Worm (Caenorhabditis elegans) whole organism, L3 larva: Measurements from ENCODE around the gene str-252.

Experiments
- R02D3.7 ChIP-seq: fragments of 150-350 bp; optimal IDR thresholded peaks from 2 replicates; lab custom pipeline; 2014; ENCODE audit warnings: missing biosample characterization, missing genetic modification characterization
- ZK546.5 ChIP-seq: sonication (generic microtip); optimal IDR thresholded peaks from 2 replicates; lab custom pipeline; 2017; ENCODE audit warnings: missing biosample characterization, missing genetic modification characterization
- aly-2 ChIP-seq: fragments of 150-350 bp; optimal IDR thresholded peaks from 2 replicates; lab custom pipeline; 2014; ENCODE audit warnings: missing biosample characterization, missing genetic modification characterization
- ama-1 ChIP-seq: fragments of 150-350 bp; optimal IDR thresholded peaks from 2 replicates; lab custom pipeline; 2018
- ceh-16 ChIP-seq: sonication (generic microtip); optimal IDR thresholded peaks from 2 replicates; lab custom pipeline; 2017; ENCODE audit warnings: missing biosample characterization, missing genetic modification characterization
- ceh-82 ChIP-seq: fragments of 150-350 bp; optimal IDR thresholded peaks from 2 replicates; lab custom pipeline; 2014; ENCODE audit warnings: missing biosample characterization, missing genetic modification characterization
- egl-27 ChIP-seq: sonication (generic microtip); optimal IDR thresholded peaks from 4 replicates; lab custom pipeline; 2017; ENCODE audit warnings: missing biosample characterization, missing genetic modification reagents, missing genetic modification characterization
- egl-5 ChIP-seq: fragments of 150-350 bp; optimal IDR thresholded peaks from 2 replicates; lab custom pipeline; 2017; ENCODE audit warnings: missing biosample characterization, missing genetic modification reagents, missing genetic modification characterization, inconsistent platforms
- elt-2 ChIP-seq: sonication (generic microtip); optimal IDR thresholded peaks from 2 replicates; lab custom pipeline; 2016; ENCODE audit warnings: missing genetic modification reagents, mild to moderate bottlenecking, missing genetic modification characterization, missing compliant biosample characterization
- elt-3 ChIP-seq, 3 experiments: fragments of 150-350 bp in 1 of 3; sonication (generic microtip) in 2 of 3; optimal IDR thresholded peaks; 2 replicates in 2 of 3; 4 replicates in 1 of 3; lab custom pipeline; 2014 to 2017; ENCODE audit warnings: missing biosample characterization in 3 of 3, missing genetic modification characterization in 3 of 3
- eor-1 ChIP-seq, 2 experiments: fragments of 150-350 bp; optimal IDR thresholded peaks; 2 replicates each; lab custom pipeline; 2014 to 2018; ENCODE audit warnings: missing biosample characterization in 2 of 2, missing genetic modification characterization in 2 of 2
- fkh-10 ChIP-seq: sonication (generic microtip); optimal IDR thresholded peaks from 2 replicates; lab custom pipeline; 2017; ENCODE audit warnings: missing biosample characterization, missing genetic modification reagents, missing genetic modification characterization
- fkh-2 ChIP-seq: fragments of 150-350 bp; optimal IDR thresholded peaks from 2 replicates; lab custom pipeline; 2014; ENCODE audit warnings: missing biosample characterization, missing genetic modification reagents, missing genetic modification characterization
- fos-1 ChIP-seq: fragments of 150-350 bp; optimal IDR thresholded peaks from 2 replicates; lab custom pipeline; 2014; ENCODE audit warnings: missing biosample characterization, missing genetic modification characterization
- hmg-11 ChIP-seq: sonication (generic microtip); optimal IDR thresholded peaks from 2 replicates; lab custom pipeline; 2016; ENCODE audit warnings: missing genetic modification characterization, missing compliant biosample characterization
- jun-1 ChIP-seq: fragments of 150-350 bp; optimal IDR thresholded peaks from 2 replicates; lab custom pipeline; 2014; ENCODE audit warnings: missing biosample characterization, missing genetic modification reagents, missing genetic modification characterization
- lin-39 ChIP-seq: fragments of 150-350 bp; optimal IDR thresholded peaks from 2 replicates; lab custom pipeline; 2018; ENCODE audit warnings: missing biosample characterization, missing genetic modification reagents, missing genetic modification characterization
- lsy-12 ChIP-seq: sonication (generic microtip); optimal IDR thresholded peaks from 2 replicates; lab custom pipeline; 2016; ENCODE audit warnings: mild to moderate bottlenecking, missing genetic modification characterization, missing compliant biosample characterization
- mdl-1 ChIP-seq: fragments of 150-350 bp; optimal IDR thresholded peaks from 2 replicates; lab custom pipeline; 2014; ENCODE audit warnings: missing biosample characterization, missing genetic modification characterization
- nfya-1 ChIP-seq: sonication (generic microtip); optimal IDR thresholded peaks from 2 replicates; lab custom pipeline; 2017; ENCODE audit warnings: missing genetic modification characterization, mild to moderate bottlenecking, missing compliant biosample characterization, antibody characterized with exemption, moderate library complexity; ENCODE audit not compliant: insufficient read depth
- nhr-11 ChIP-seq: fragments of 150-350 bp; optimal IDR thresholded peaks from 2 replicates; lab custom pipeline; 2014; ENCODE audit warnings: missing biosample characterization, missing genetic modification characterization
- nhr-12 ChIP-seq: fragments of 150-350 bp; optimal IDR thresholded peaks from 2 replicates; lab custom pipeline; 2014; ENCODE audit warnings: missing biosample characterization, missing genetic modification characterization
- nhr-237 ChIP-seq: fragments of 150-350 bp; optimal IDR thresholded peaks from 2 replicates; lab custom pipeline; 2014; ENCODE audit warnings: missing biosample characterization, missing genetic modification characterization
- nhr-25 ChIP-seq: sonication (generic microtip); optimal IDR thresholded peaks from 2 replicates; lab custom pipeline; 2017; ENCODE audit warnings: missing biosample characterization, missing genetic modification characterization
- nhr-28 ChIP-seq: fragments of 150-350 bp; optimal IDR thresholded peaks from 2 replicates; lab custom pipeline; 2014; ENCODE audit warnings: missing biosample characterization, missing genetic modification characterization
- nhr-43 ChIP-seq: sonication (generic microtip); optimal IDR thresholded peaks from 2 replicates; lab custom pipeline; 2016; ENCODE audit warnings: mild to moderate bottlenecking, missing genetic modification characterization, missing compliant biosample characterization; ENCODE audit not compliant: poor library complexity, severe bottlenecking
- nhr-67 ChIP-seq: fragments of 150-350 bp; optimal IDR thresholded peaks from 2 replicates; lab custom pipeline; 2014; ENCODE audit warnings: missing biosample characterization, missing genetic modification characterization
- nhr-76 ChIP-seq: fragments of 150-350 bp; sonication (generic microtip); optimal IDR thresholded peaks from 5 replicates; lab custom pipeline; 2014; ENCODE audit warnings: missing biosample characterization, missing genetic modification characterization
- nhr-77 ChIP-seq: fragments of 150-350 bp; optimal IDR thresholded peaks from 2 replicates; lab custom pipeline; 2014; ENCODE audit warnings: missing biosample characterization, missing genetic modification characterization
- pha-4 ChIP-seq: fragments of 150-350 bp; optimal IDR thresholded peaks from 2 replicates; lab custom pipeline; 2014; ENCODE audit warnings: missing biosample characterization, missing genetic modification reagents, missing genetic modification characterization
- sea-2 ChIP-seq: fragments of 150-350 bp; sonication (generic microtip); optimal IDR thresholded peaks from 4 replicates; lab custom pipeline; 2014; ENCODE audit warnings: missing biosample characterization, missing genetic modification reagents, missing genetic modification characterization
- tbx-2 ChIP-seq: sonication (generic microtip); optimal IDR thresholded peaks from 2 replicates; lab custom pipeline; 2016; ENCODE audit warnings: mild to moderate bottlenecking, missing genetic modification characterization, missing compliant biosample characterization
- unc-39 ChIP-seq: sonication (generic microtip); optimal IDR thresholded peaks from 4 replicates; lab custom pipeline; 2017; ENCODE audit warnings: missing biosample characterization, missing genetic modification characterization
- unc-62 ChIP-seq: fragments of 150-350 bp; sonication (generic microtip); optimal IDR thresholded peaks from 4 replicates; lab custom pipeline; 2014; ENCODE audit warnings: missing biosample characterization, missing genetic modification reagents, missing genetic modification characterization
- zag-1 ChIP-seq: fragments of 150-350 bp; optimal IDR thresholded peaks from 2 replicates; lab custom pipeline; 2014; ENCODE audit warnings: missing biosample characterization, missing genetic modification characterization
- ztf-11 ChIP-seq: fragments of 150-350 bp; optimal IDR thresholded peaks from 2 replicates; lab custom pipeline; 2014; ENCODE audit warnings: missing biosample characterization, missing genetic modification characterization
- ztf-4 ChIP-seq: fragments of 150-350 bp; optimal IDR thresholded peaks from 2 replicates; lab custom pipeline; 2014; ENCODE audit warnings: missing biosample characterization, missing genetic modification characterization

The str-252 gene

DNA sequence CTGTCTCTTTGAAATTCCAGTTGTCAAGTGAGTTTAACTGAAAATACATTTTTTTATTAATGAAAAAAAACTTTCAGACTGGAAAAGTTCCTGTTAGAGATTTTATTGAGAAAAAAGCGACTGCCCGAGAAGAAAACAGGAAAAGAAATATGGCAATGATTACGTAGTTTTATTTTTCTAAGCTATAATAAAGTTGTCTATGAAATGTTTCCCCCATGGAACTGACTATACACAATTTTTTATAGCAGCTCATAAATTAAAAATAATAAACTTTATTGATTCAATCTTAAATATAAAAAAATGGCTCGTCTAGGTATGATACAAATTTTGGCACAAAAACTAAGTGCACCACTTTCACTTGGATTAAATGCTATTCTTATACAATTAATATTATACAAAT is 13.8 kb upstream of the str-252 start, which contains the start of gene C06B3.1:
C06B3.1 (plus strand) TSS at position 301 of the 400 bp plus-strand sequence.
- TF ChIP-seq ZK546.5 (tag; lab: Kevin White, UChicago) = no peak
- TF ChIP-seq nhr-25 (tag; lab: Kevin White, UChicago) = no peak

ce11 chrV:13904446-13904845 is 11.8 kb upstream of the str-252 start, which contains the start of gene stdh-3:
TSS of gene stdh-3 (plus strand) at chrV:13904611.
- TF ChIP-seq nhr-76 (tag; lab: Kevin White, UChicago) (no peak), hmg-11 (tag; lab: Kevin White, UChicago) (no peak)

DNA sequence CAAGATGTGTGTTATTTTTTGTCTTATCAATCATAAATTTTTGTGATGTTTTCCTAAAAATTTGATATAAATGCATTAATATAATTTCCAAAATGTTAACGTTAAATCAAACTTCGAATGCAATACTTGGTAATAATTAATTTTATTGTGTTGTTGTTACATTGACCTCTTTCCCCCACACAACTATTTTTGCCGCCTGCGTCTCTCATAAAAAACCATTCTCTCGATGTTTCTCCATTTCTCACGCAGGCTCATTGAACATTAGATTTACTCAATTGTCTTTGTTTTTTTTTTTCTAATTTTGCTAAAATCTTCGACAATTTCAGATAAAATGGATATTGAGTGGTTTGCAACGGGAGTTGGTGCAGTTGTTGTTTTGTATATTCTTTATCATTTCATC is 10.1 kb upstream of the str-252 start, which contains the start of gene stdh-1:
stdh-1 (plus strand) TSS at position 327 of the 400 bp plus-strand sequence.
- TF ChIP-seq fos-1 (tag; lab: Kevin White, UChicago) (no peak), nhr-67 (tag; lab: Kevin White, UChicago) (no peak), egl-5 (tag; lab: Kevin White, UChicago) (peak; percentile 50), ZK546.5 (tag; lab: Kevin White, UChicago) (no peak), nhr-12 (no peak), ceh-82 (tag; lab: Kevin White, UChicago) (no peak), nhr-43 (tag; lab: Kevin White, UChicago) (no peak), jun-1 (tag; lab: Kevin White, UChicago) (no peak), elt-3 (tag; optimal IDR thresholded peaks at IDR 0.05; lab: Kevin White, UChicago) (no peak), nhr-28 (tag; lab: Kevin White, UChicago) (no peak), unc-62 (GFP tag; lab: Kevin White, UChicago) (no peak), hmg-11 (tag; lab: Kevin White, UChicago) (peak; percentile 5), egl-27 (no peak), nfya-1 (peak; percentile 3), ceh-16 (tag; lab: Kevin White, UChicago) (no peak), tbx-2 (tag; lab: Kevin White, UChicago) (no peak), nhr-11 (no peak), fkh-2 (no peak), aly-2 (tag; lab: Kevin White, UChicago) (no peak), fkh-10 (GFP tag; lab: Kevin White, UChicago) (no peak), pha-4 (tag; lab: Kevin White, UChicago) (peak; percentile 22), elt-2 (tag; lab: Kevin White, UChicago) (peak; percentile 48)

- TF ChIP-seq egl-5 (tag; lab: Kevin White, UChicago) (no peak), fkh-2 (no peak), hmg-11 (tag; lab: Kevin White, UChicago) (no peak), unc-62 (GFP tag; lab: Kevin White, UChicago) (no peak), eor-1 (tag; optimal IDR thresholded peaks at IDR 0.05; lab: Kevin White, UChicago) (no peak), elt-2 (tag; lab: Kevin White, UChicago) (peak; percentile 42), ama-1 (peak; percentile 98), ztf-4 (tag; lab: Kevin White, UChicago) (no peak), mdl-1 (tag; lab: Kevin White, UChicago) (no peak), aly-2 (tag; lab: Kevin White, UChicago) (no peak), zag-1 (tag; lab: Kevin White, UChicago) (no peak), ztf-11 (tag; lab: Kevin White, UChicago) (no peak), sea-2 (GFP tag; lab: Kevin White, UChicago) (no peak), unc-39 (no peak), R02D3.7 (tag; lab: Kevin White, UChicago) (no peak), nhr-11 (no peak), nhr-77 (tag; lab: Kevin White, UChicago) (no peak), nhr-237 (tag; lab: Kevin White, UChicago) (no peak), fkh-10 (GFP tag; lab: Kevin White, UChicago) (no peak), nhr-67 (tag; lab: Kevin White, UChicago) (no peak), lsy-12 (peak; percentile 27), jun-1 (tag; lab: Kevin White, UChicago) (peak; percentile 72), nhr-43 (tag; lab: Kevin White, UChicago) (peak; percentile 78), pha-4 (tag; lab: Kevin White, UChicago) (peak; percentile 3), ceh-82 (tag; lab: Kevin White, UChicago) (no peak), nhr-25 (tag; lab: Kevin White, UChicago) (peak; percentile 0), lin-39 (tag; lab: Kevin White, UChicago) (no peak), egl-27 (no peak)
Observed at ce11 chrV:13907557-13908104, 8.7 kb upstream of the str-252 start.
